5 fruit fly cellular contexts compared by ENCODE assay signal in genomic region chr3L:22181555-22181954, dm6.
TF ChIP-seq lines count a peak whose summit lies in the region.

No protein-coding gene starts in this region.

- no peak for TF ChIP-seq CTCF in whole organism, embryonic (GFP tag; optimal IDR thresholded peaks at IDR 0.05; lab: Kevin White, UChicago)

TF ChIP-seq in whole organism, 6 proteins besides CTCF, POLR2A, EP300 and RAD21:
- peak; percentile 64 for TF ChIP-seq Dll (optimal IDR thresholded peaks at IDR 0.05; lab: Kevin White, UChicago)
- TF ChIP-seq EcR (GFP tag; optimal IDR thresholded peaks at IDR 0.05; lab: Kevin White, UChicago) = no peak

TF ChIP-seq in whole organism, embryonic, 481 proteins besides CTCF, POLR2A, EP300 and RAD21:
- TF ChIP-seq CG16813 (GFP tag; IDR thresholded peaks at IDR 0.05; lab: Robert Waterston, UW; ENCODE audit: partially characterized antibody) (0 out of 3 replicates have a peak, but pooled peaks have one; percentile 23), Med (GFP tag; lab: Kevin White, UChicago) (peak; percentile 58), chinmo (GFP tag; IDR thresholded peaks at IDR 0.05; lab: Robert Waterston, UW; ENCODE audit: partially characterized antibody) (0 out of 4 replicates have a peak, but pooled peaks have one; percentile 22), BEAF-32 (GFP tag; optimal IDR thresholded peaks at IDR 0.05; lab: Kevin White, UChicago) (peak; percentile 18), CG32532 (GFP tag; IDR thresholded peaks at IDR 0.05; lab: Robert Waterston, UW) (no peak), zen (tag; optimal IDR thresholded peaks at IDR 0.05; lab: Kevin White, UChicago) (peak; percentile 94), ind (GFP tag; optimal IDR thresholded peaks at IDR 0.05; lab: Kevin White, UChicago) (no peak), prd (optimal IDR thresholded peaks at IDR 0.05; lab: Kevin White, UChicago) (no peak), prd (GFP tag; IDR thresholded peaks at IDR 0.05; lab: Robert Waterston, UW) (peak; percentile 41; the same call in 1 of the 3 replicates)

TF ChIP-seq in whole organism, prepupa, 60 proteins besides CTCF, POLR2A, EP300 and RAD21 (continues in another document):
- peak in 1 of 2 experiments; percentile 11 for TF ChIP-seq ss (GFP tag; optimal IDR thresholded peaks at IDR 0.05; lab: Kevin White, UChicago)
- TF ChIP-seq dac (GFP tag; optimal IDR thresholded peaks at IDR 0.05; lab: Kevin White, UChicago) = no peak
- no peak for TF ChIP-seq CG6808 (GFP tag; optimal IDR thresholded peaks at IDR 0.05; lab: Kevin White, UChicago)
- TF ChIP-seq Hr39 (GFP tag; optimal IDR thresholded peaks at IDR 0.05; lab: Kevin White, UChicago) = no peak
- TF ChIP-seq Eip78C (GFP tag; lab: Kevin White, UChicago) = peak; percentile 6
- no peak for TF ChIP-seq CG6792 (GFP tag; optimal IDR thresholded peaks at IDR 0.05; lab: Kevin White, UChicago)
- TF ChIP-seq CG34406 (GFP tag; optimal IDR thresholded peaks at IDR 0.05; lab: Kevin White, UChicago) = no peak
- TF ChIP-seq CG3032 (tag; optimal IDR thresholded peaks at IDR 0.05; lab: Kevin White, UChicago) = peak; percentile 4
- no peak for TF ChIP-seq Sox15 (GFP tag; optimal IDR thresholded peaks at IDR 0.05; lab: Kevin White, UChicago)
- TF ChIP-seq CG16779 (tag; optimal IDR thresholded peaks at IDR 0.05; lab: Kevin White, UChicago) = no peak
- no peak for TF ChIP-seq CG32006 (GFP tag; optimal IDR thresholded peaks at IDR 0.05; lab: Kevin White, UChicago)
- no peak for TF ChIP-seq Hr38 (GFP tag; optimal IDR thresholded peaks at IDR 0.05; lab: Kevin White, UChicago)
- no peak for TF ChIP-seq fd59A (GFP tag; optimal IDR thresholded peaks at IDR 0.05; lab: Kevin White, UChicago)
- peak; percentile 53 for TF ChIP-seq svp (GFP tag; lab: Kevin White, UChicago)
- TF ChIP-seq net (GFP tag; optimal IDR thresholded peaks at IDR 0.05; lab: Kevin White, UChicago) = no peak
- no peak for TF ChIP-seq Smox (GFP tag; optimal IDR thresholded peaks at IDR 0.05; lab: Kevin White, UChicago)
- no peak for TF ChIP-seq Eip75B (GFP tag; optimal IDR thresholded peaks at IDR 0.05; lab: Kevin White, UChicago)
- TF ChIP-seq CG11294 (GFP tag; IDR thresholded peaks at IDR 0.05; lab: Robert Waterston, UW) = no peak
- TF ChIP-seq dsx (GFP tag; optimal IDR thresholded peaks at IDR 0.05; lab: Kevin White, UChicago; ENCODE audit: poor library complexity, severe bottlenecking) = no peak
- peak; percentile 13 for TF ChIP-seq CG3919 (GFP tag; optimal IDR thresholded peaks at IDR 0.05; lab: Kevin White, UChicago)
- no peak for TF ChIP-seq CG10669 (GFP tag; optimal IDR thresholded peaks at IDR 0.05; lab: Kevin White, UChicago)
- TF ChIP-seq Lpt (GFP tag; optimal IDR thresholded peaks at IDR 0.05; lab: Kevin White, UChicago) = no peak
- TF ChIP-seq CG4318 (GFP tag; optimal IDR thresholded peaks at IDR 0.05; lab: Kevin White, UChicago) = no peak
- TF ChIP-seq topi (GFP tag; optimal IDR thresholded peaks at IDR 0.05; lab: Kevin White, UChicago) = no peak
- TF ChIP-seq Sox102F (GFP tag; optimal IDR thresholded peaks at IDR 0.05; lab: Kevin White, UChicago) = no peak
- TF ChIP-seq Ets96B (tag; optimal IDR thresholded peaks at IDR 0.05; lab: Kevin White, UChicago) = no peak
- TF ChIP-seq cyc (GFP tag; optimal IDR thresholded peaks at IDR 0.05; lab: Kevin White, UChicago) = no peak
- no peak for TF ChIP-seq eg (GFP tag; IDR thresholded peaks at IDR 0.05; lab: Robert Waterston, UW)

TF ChIP-seq in whole organism, pupa, 21 proteins besides CTCF, POLR2A, EP300 and RAD21:
- TF ChIP-seq CG10348 (GFP tag; IDR thresholded peaks at IDR 0.05; lab: Robert Waterston, UW) (no peak), Pif1B (GFP tag; optimal IDR thresholded peaks at IDR 0.05; lab: Kevin White, UChicago) (no peak), CG13204 (GFP tag; optimal IDR thresholded peaks at IDR 0.05; lab: Kevin White, UChicago) (no peak), fd96Ca (GFP tag; IDR thresholded peaks at IDR 0.05; lab: Robert Waterston, UW) (0 out of 3 replicates have a peak, but pooled peaks have one; percentile 22)
TF ChIP-seq in whole organism, pupa: peak in this region for 1.

TF ChIP-seq in whole organism, wandering third instar larva, 38 proteins besides CTCF, POLR2A, EP300 and RAD21:
- peak; percentile 49 for TF ChIP-seq woc (GFP tag; optimal IDR thresholded peaks at IDR 0.05; lab: Kevin White, UChicago)
- TF ChIP-seq Rel (GFP tag; optimal IDR thresholded peaks at IDR 0.05; lab: Kevin White, UChicago) = no peak
- peak; percentile 8 for TF ChIP-seq Rel (tag; optimal IDR thresholded peaks at IDR 0.05; lab: Kevin White, UChicago)
- TF ChIP-seq foxo (GFP tag; optimal IDR thresholded peaks at IDR 0.05; lab: Kevin White, UChicago) = peak in 1 of 2 experiments; percentile 18
- TF ChIP-seq tai (GFP tag; optimal IDR thresholded peaks at IDR 0.05; lab: Kevin White, UChicago) = no peak
- no peak for TF ChIP-seq Hnf4 (GFP tag; optimal IDR thresholded peaks at IDR 0.05; lab: Kevin White, UChicago)
- TF ChIP-seq Sp1 (GFP tag; optimal IDR thresholded peaks at IDR 0.05; lab: Kevin White, UChicago) = no peak
- peak; percentile 9 for TF ChIP-seq Jra (GFP tag; optimal IDR thresholded peaks at IDR 0.05; lab: Kevin White, UChicago)
- TF ChIP-seq Vsx2 (GFP tag; optimal IDR thresholded peaks at IDR 0.05; lab: Kevin White, UChicago; ENCODE audit: partially characterized antibody) = peak; percentile 50
